Fruit fly (Drosophila melanogaster) whole organism, adult: ENCODE results near the gene CG7276.

Experiments
- CG11617 ChIP-seq: fragments of 200-800 bp; sonication (Bioruptor generic); optimal IDR thresholded peaks from 2 replicates; lab custom pipeline; 2017; ENCODE audit warnings: mild to moderate bottlenecking, missing biosample characterization, missing genetic modification reagents, missing genetic modification characterization
- CG14711 ChIP-seq: fragments of 200-800 bp; sonication (Bioruptor generic); optimal IDR thresholded peaks from 2 replicates; lab custom pipeline; 2018; ENCODE audit warnings: missing biosample characterization, mild to moderate bottlenecking, missing genetic modification characterization, moderate library complexity
- CG1620 ChIP-seq: fragments of 200-800 bp; sonication (Bioruptor generic); optimal IDR thresholded peaks from 2 replicates; lab custom pipeline; 2016; ENCODE audit warnings: missing biosample characterization, missing genetic modification characterization
- CG7045 ChIP-seq: fragments of 200-800 bp; sonication (Bioruptor generic); optimal IDR thresholded peaks from 2 replicates; lab custom pipeline; 2017; ENCODE audit warnings: missing biosample characterization, mild to moderate bottlenecking, missing genetic modification characterization
- CG7101 ChIP-seq: fragments of 200-800 bp; sonication (Bioruptor generic); optimal IDR thresholded peaks from 2 replicates; lab custom pipeline; 2018; ENCODE audit warnings: missing biosample characterization, mild to moderate bottlenecking, missing genetic modification characterization, moderate library complexity
- Hr96 ChIP-seq: fragments of 200-800 bp; sonication (Bioruptor generic); optimal IDR thresholded peaks from 2 replicates; lab custom pipeline; 2016; ENCODE audit warnings: missing biosample characterization, missing genetic modification characterization
- Mnt ChIP-seq: fragments of 200-800 bp; sonication (Bioruptor generic); optimal IDR thresholded peaks from 2 replicates; lab custom pipeline; 2016; ENCODE audit warnings: missing biosample characterization, mild to moderate bottlenecking, missing genetic modification characterization
- bab1 ChIP-seq: fragments of 200-800 bp; sonication (Bioruptor generic); optimal IDR thresholded peaks from 3 replicates; lab custom pipeline; 2019; ENCODE audit warnings: missing biosample characterization, mild to moderate bottlenecking, missing genetic modification characterization, moderate library complexity
- cic ChIP-seq: fragments of 200-800 bp; sonication (Bioruptor generic); optimal IDR thresholded peaks from 2 replicates; lab custom pipeline; 2017; ENCODE audit warnings: missing biosample characterization, mild to moderate bottlenecking, missing genetic modification characterization, moderate library complexity
- cnc ChIP-seq, 2 experiments: fragments of >200 bp; optimal IDR thresholded peaks; 2 replicates each; lab custom pipeline; 2017
- kay ChIP-seq: fragments of 200-800 bp; sonication (Bioruptor generic); peaks from one replicate; lab custom pipeline; 2016; ENCODE audit warnings: missing biosample characterization, missing genetic modification characterization, borderline replicate concordance
- tj ChIP-seq: fragments of 200-800 bp; sonication (Bioruptor generic); optimal IDR thresholded peaks from 3 replicates; lab custom pipeline; 2017; ENCODE audit warnings: missing biosample characterization, mild to moderate bottlenecking, missing genetic modification characterization, moderate library complexity
- toe ChIP-seq: fragments of 200-800 bp; sonication (Bioruptor generic); optimal IDR thresholded peaks from 2 replicates; lab custom pipeline; 2016; ENCODE audit warnings: missing biosample characterization, missing genetic modification characterization

DNA sequence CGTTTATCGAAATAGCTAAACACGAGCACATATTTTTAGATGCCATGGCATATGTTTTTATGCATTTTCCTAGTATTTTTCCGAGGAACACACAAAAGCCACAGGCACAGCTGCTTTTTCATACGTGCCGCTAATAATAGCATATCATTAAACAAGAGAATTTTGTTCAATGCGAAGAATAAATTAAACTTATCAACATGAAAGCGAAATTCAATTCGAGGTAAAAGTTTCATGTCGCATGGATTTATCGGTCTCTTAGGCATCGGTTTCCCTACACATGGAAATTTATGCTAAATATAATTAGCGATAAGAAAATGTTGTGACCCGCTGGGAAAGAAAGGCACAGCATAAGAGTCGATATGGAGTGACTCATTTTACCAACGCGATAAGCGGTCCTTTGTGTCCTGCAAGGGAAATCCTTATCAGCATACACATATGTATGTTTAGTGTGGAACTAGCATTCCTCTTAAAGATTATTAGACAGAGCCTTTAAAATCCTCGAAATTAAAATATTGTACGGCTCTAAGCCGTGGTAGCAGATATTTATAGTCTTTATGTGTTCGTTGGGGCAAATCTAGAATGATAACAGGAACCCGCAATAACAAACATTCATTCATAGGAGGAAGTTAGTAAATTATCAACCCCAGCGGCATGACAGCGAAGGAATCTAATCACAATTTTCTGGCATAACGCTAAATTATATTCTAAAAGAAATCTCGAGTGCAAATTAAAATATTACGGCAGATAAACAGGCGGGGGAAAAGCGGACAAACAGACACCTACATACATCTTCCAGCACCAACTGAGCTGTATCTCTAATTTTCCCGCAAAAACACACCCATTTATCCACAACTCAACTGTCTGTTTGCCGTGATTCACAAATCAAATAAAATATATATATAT is 33.7 kb downstream of the CG7276 start, which contains the start of gene CG43248:
- TF ChIP-seq CG11617 (GFP tag; lab: Kevin White, UChicago) (no peak), cic (GFP tag; lab: Kevin White, UChicago) (peak; percentile 85), CG14711 (tag; lab: Kevin White, UChicago) (no peak), Mnt (no peak), cnc (optimal IDR thresholded peaks at IDR 0.05; lab: Kevin White, UChicago) (no peak), Hr96 (GFP tag; lab: Kevin White, UChicago) (no peak), tj (GFP tag; lab: Kevin White, UChicago) (no peak), CG1620 (GFP tag; lab: Kevin White, UChicago) (no peak), kay (GFP tag; lab: Kevin White, UChicago) (no peak), CG7101 (no peak), bab1 (GFP tag; lab: Kevin White, UChicago) (no peak), CG7045 (GFP tag; lab: Kevin White, UChicago) (no peak), toe (GFP tag; lab: Kevin White, UChicago) (no peak)
